Fruit fly (Drosophila melanogaster) whole organism, wandering third instar larva: ENCODE measurements around the gene CG31381.
A peak's percentile ranks its signal among the peaks of the same experiment; 100 is the strongest.

ENCODE experiments used
- Abd-B ChIP-seq: fragments of >200 bp; optimal IDR thresholded peaks from 2 replicates; lab custom pipeline; 2017; ENCODE audit warnings: missing biosample characterization, missing genetic modification characterization
- CG9705 ChIP-seq: fragments of 200-800 bp; sonication (Bioruptor generic); optimal IDR thresholded peaks from 2 replicates; lab custom pipeline; 2018; ENCODE audit warnings: missing biosample characterization, mild to moderate bottlenecking, missing genetic modification characterization
- CrebA ChIP-seq: fragments of 200-800 bp; sonication (Bioruptor generic); optimal IDR thresholded peaks from 2 replicates; lab custom pipeline; 2016; ENCODE audit warnings: missing biosample characterization, mild to moderate bottlenecking, missing genetic modification characterization, borderline replicate concordance
- Dfd ChIP-seq: fragments of >200 bp; optimal IDR thresholded peaks from 2 replicates; lab custom pipeline; 2017; ENCODE audit warnings: missing biosample characterization, missing genetic modification characterization
- Dif ChIP-seq: fragments of 200-275, 200-300 bp; sonication (Bioruptor generic); optimal IDR thresholded peaks from 2 replicates; lab custom pipeline; 2018; ENCODE audit warnings: missing biosample characterization, missing genetic modification characterization; ENCODE audit not compliant: partially characterized antibody
- GATAd ChIP-seq: sonication (Bioruptor generic); optimal IDR thresholded peaks from 2 replicates; lab custom pipeline; 2016; ENCODE audit warnings: missing biosample characterization, missing genetic modification characterization
- HLH106 ChIP-seq: fragments of 200-800 bp; optimal IDR thresholded peaks from 3 replicates; lab custom pipeline; 2019; ENCODE audit warnings: missing biosample characterization, mild to moderate bottlenecking, missing genetic modification characterization, moderate library complexity
- Hr78 ChIP-seq: fragments of >200 bp; optimal IDR thresholded peaks from 2 replicates; lab custom pipeline; 2017; ENCODE audit warnings: missing biosample characterization, missing genetic modification characterization
- Hr83 ChIP-seq: fragments of 200-300 bp; sonication (Bioruptor generic); optimal IDR thresholded peaks from 2 replicates; lab custom pipeline; 2016; ENCODE audit warnings: missing biosample characterization, mild to moderate bottlenecking, missing genetic modification characterization, moderate library complexity; ENCODE audit not compliant: poor library complexity, severe bottlenecking
- Jra ChIP-seq: sonication (Bioruptor generic); optimal IDR thresholded peaks from 2 replicates; lab custom pipeline; 2016; ENCODE audit warnings: missing biosample characterization, missing genetic modification characterization
- Mio ChIP-seq: sonication (Bioruptor generic); optimal IDR thresholded peaks from 2 replicates; lab custom pipeline; 2016; ENCODE audit warnings: missing biosample characterization, missing genetic modification characterization
- Myc ChIP-seq: fragments of >200 bp; optimal IDR thresholded peaks from 2 replicates; lab custom pipeline; 2017
- N ChIP-seq: fragments of >200 bp; optimal IDR thresholded peaks from 2 replicates; lab custom pipeline; 2018; ENCODE audit warnings: missing biosample characterization, missing external identifiers, missing genetic modification characterization
- OdsH ChIP-seq: fragments of 200-800 bp; sonication (Bioruptor generic); optimal IDR thresholded peaks from 2 replicates; lab custom pipeline; 2016; ENCODE audit warnings: missing biosample characterization, mild to moderate bottlenecking, missing genetic modification characterization
- Rel ChIP-seq, 2 experiments: fragments of 200-800 bp; sonication (Bioruptor generic) in 1 of 2; optimal IDR thresholded peaks; 2 replicates in 1 of 2; 3 replicates in 1 of 2; lab custom pipeline; 2016 to 2019; ENCODE audit warnings: mild to moderate bottlenecking in 2 of 2, missing biosample characterization in 2 of 2, missing genetic modification characterization in 2 of 2, moderate library complexity in 1 of 2
- Sp1 ChIP-seq: fragments of 200-800 bp; sonication (Bioruptor generic); optimal IDR thresholded peaks from 3 replicates; lab custom pipeline; 2019; ENCODE audit warnings: missing biosample characterization, mild to moderate bottlenecking, missing genetic modification characterization, moderate library complexity
- Vsx2 ChIP-seq: fragments of 200-300, 225-300 bp; sonication (Bioruptor generic); optimal IDR thresholded peaks from 2 replicates; lab custom pipeline; 2018; ENCODE audit warnings: missing biosample characterization, missing genetic modification characterization; ENCODE audit not compliant: partially characterized antibody
- brk ChIP-seq: fragments of 200-800 bp; sonication (Bioruptor generic); optimal IDR thresholded peaks from 2 replicates; lab custom pipeline; 2016; ENCODE audit warnings: missing biosample characterization, mild to moderate bottlenecking, missing genetic modification characterization
- dl ChIP-seq, 2 experiments: fragments of 175-275, 200-275 bp in 1 of 2; fragments of 200-275 bp in 1 of 2; sonication (Bioruptor generic); optimal IDR thresholded peaks; lab custom pipeline; 2018; ENCODE audit warnings: mild to moderate bottlenecking in 2 of 2, missing biosample characterization in 2 of 2, missing genetic modification characterization in 2 of 2, moderate library complexity in 2 of 2; ENCODE audit not compliant: partially characterized antibody in 2 of 2, insufficient read depth in 1 of 2
- dmrt93B ChIP-seq: fragments of 200-800 bp; sonication (Bioruptor generic); optimal IDR thresholded peaks from 2 replicates; lab custom pipeline; 2018; ENCODE audit warnings: missing biosample characterization, mild to moderate bottlenecking, missing genetic modification characterization
- dsf ChIP-seq: sonication (Bioruptor generic); optimal IDR thresholded peaks from 2 replicates; lab custom pipeline; 2016; ENCODE audit warnings: missing biosample characterization, missing genetic modification characterization, borderline replicate concordance
- ey ChIP-seq: fragments of 200-800 bp; sonication (Bioruptor generic); optimal IDR thresholded peaks from 2 replicates; lab custom pipeline; 2016; ENCODE audit warnings: missing biosample characterization, missing genetic modification characterization
- foxo ChIP-seq, 2 experiments: fragments of 200-800 bp; sonication (Bioruptor generic); optimal IDR thresholded peaks; 2 replicates in 1 of 2; 3 replicates in 1 of 2; lab custom pipeline; 2016 to 2017; ENCODE audit warnings: missing biosample characterization in 2 of 2, missing genetic modification characterization in 2 of 2
- fru ChIP-seq: fragments of 200-800 bp; sonication (Bioruptor generic); optimal IDR thresholded peaks from 3 replicates; lab custom pipeline; 2016; ENCODE audit warnings: missing biosample characterization, mild to moderate bottlenecking, missing genetic modification characterization
- h ChIP-seq: fragments of 200-800 bp; sonication (Bioruptor generic); optimal IDR thresholded peaks from 3 replicates; lab custom pipeline; 2016; ENCODE audit warnings: missing biosample characterization, mild to moderate bottlenecking, missing genetic modification characterization
- lola ChIP-seq: fragments of >200 bp; optimal IDR thresholded peaks from 2 replicates; lab custom pipeline; 2017; ENCODE audit warnings: missing biosample characterization, missing genetic modification characterization
- psq ChIP-seq: fragments of 200-800 bp; sonication (Bioruptor generic); optimal IDR thresholded peaks from 3 replicates; lab custom pipeline; 2017; ENCODE audit warnings: missing biosample characterization, mild to moderate bottlenecking, missing genetic modification characterization, moderate library complexity
- rgr ChIP-seq: fragments of 200-800 bp; sonication (Bioruptor generic); optimal IDR thresholded peaks from 3 replicates; lab custom pipeline; 2016; ENCODE audit warnings: missing biosample characterization, mild to moderate bottlenecking, missing genetic modification characterization
- sage ChIP-seq: fragments of 200-800 bp; sonication (Bioruptor generic); optimal IDR thresholded peaks from 2 replicates; lab custom pipeline; 2016; ENCODE audit warnings: missing biosample characterization, mild to moderate bottlenecking, missing genetic modification characterization
- sv ChIP-seq: fragments of 200-800 bp; sonication (Bioruptor generic); optimal IDR thresholded peaks from 3 replicates; lab custom pipeline; 2016; ENCODE audit warnings: missing biosample characterization, missing genetic modification characterization
- tai ChIP-seq: sonication (Bioruptor generic); optimal IDR thresholded peaks from 2 replicates; lab custom pipeline; 2016; ENCODE audit warnings: missing biosample characterization, missing genetic modification characterization
- usp ChIP-seq: fragments of >200 bp; optimal IDR thresholded peaks from 2 replicates; lab custom pipeline; 2017; ENCODE audit warnings: missing biosample characterization, missing genetic modification characterization
- woc ChIP-seq: sonication (Bioruptor generic); optimal IDR thresholded peaks from 2 replicates; lab custom pipeline; 2016; ENCODE audit warnings: missing biosample characterization, mild to moderate bottlenecking, missing genetic modification characterization

CG31381 gene

DNA sequence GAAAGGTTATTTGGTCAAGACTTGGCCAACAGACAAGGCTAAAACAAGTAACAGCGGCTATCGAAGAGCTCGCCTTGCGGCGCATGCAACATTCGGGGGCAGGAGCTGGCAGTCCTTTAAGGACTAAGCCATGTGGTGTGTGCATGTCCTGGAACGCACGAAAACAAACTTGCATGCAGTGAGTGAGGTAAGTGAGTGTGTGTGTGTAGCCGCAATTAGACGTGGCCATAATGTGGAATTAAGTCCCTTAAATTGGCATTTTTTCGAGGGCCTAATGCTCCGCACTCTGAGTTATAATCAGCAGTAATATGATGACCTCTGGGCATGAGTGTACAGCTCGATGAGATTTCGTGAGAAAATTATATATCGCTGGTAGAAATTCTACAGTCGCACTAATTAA is 43.2 kb upstream of the CG31381 start, which contains the start of gene sosie:
sosie (plus strand) TSS at position 301 of the 400 bp plus-strand sequence.
- TF ChIP-seq CrebA (GFP tag; lab: Kevin White, UChicago) (no peak), h (GFP tag; lab: Kevin White, UChicago) (no peak), lola (no peak), rgr (GFP tag; lab: Kevin White, UChicago) (no peak), Dif (GFP tag; lab: Kevin White, UChicago) (no peak), usp (GFP tag; lab: Kevin White, UChicago) (no peak), tai (GFP tag; lab: Kevin White, UChicago) (no peak), Jra (GFP tag; lab: Kevin White, UChicago) (no peak), N (GFP tag; lab: Kevin White, UChicago) (no peak), foxo (GFP tag; optimal IDR thresholded peaks at IDR 0.05; lab: Kevin White, UChicago) (no peak), ey (GFP tag; lab: Kevin White, UChicago) (no peak), Sp1 (no peak), Vsx2 (GFP tag; lab: Kevin White, UChicago) (no peak), Abd-B (GFP tag; lab: Kevin White, UChicago) (no peak), psq (GFP tag; lab: Kevin White, UChicago) (no peak)

- TF ChIP-seq Myc (lab: Kevin White, UChicago) = no peak
- TF ChIP-seq rgr (GFP tag; lab: Kevin White, UChicago) = no peak
- TF ChIP-seq sv (GFP tag; lab: Kevin White, UChicago) = no peak
- no peak for TF ChIP-seq woc (GFP tag; lab: Kevin White, UChicago)
- TF ChIP-seq Dif (GFP tag; lab: Kevin White, UChicago) = no peak
- no peak for TF ChIP-seq HLH106
Observed at dm6 chr3R:24841063-24841462, 35.8 kb upstream of the CG31381 start, which contains the start of gene CG33658. Gene CG33658 (minus strand): TSS chr3R:24841163.

DNA sequence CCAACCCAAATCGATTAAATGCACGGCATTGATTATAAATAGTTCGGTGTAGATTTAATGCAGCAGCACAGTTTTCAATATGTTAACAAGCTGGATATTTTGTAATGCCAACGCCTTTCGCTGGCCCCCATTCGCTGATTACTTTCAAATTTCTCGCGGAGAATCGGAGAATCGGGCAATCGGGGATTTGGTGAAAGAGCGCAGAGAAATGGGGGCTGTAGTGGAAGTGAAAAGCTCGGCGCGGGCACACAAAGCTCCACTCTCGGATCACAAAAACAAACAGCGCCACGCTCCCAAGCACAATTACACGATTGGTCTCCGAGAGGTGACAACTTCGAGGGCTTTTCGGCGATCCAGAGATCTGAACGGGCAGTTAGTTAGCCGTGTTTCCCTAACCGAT is 35.2 kb upstream of the CG31381 start, which contains the start of gene Esp:
Esp (plus strand) TSS at position 301 of the 400 bp plus-strand sequence.
- no peak for TF ChIP-seq brk (GFP tag; lab: Kevin White, UChicago)

- TF ChIP-seq Dif (GFP tag; lab: Kevin White, UChicago) (no peak), Hr78 (no peak), Mio (GFP tag; lab: Kevin White, UChicago) (no peak), h (GFP tag; lab: Kevin White, UChicago) (no peak), sage (GFP tag; lab: Kevin White, UChicago) (no peak)
Observed at dm6 chr3R:24845148-24845547, 31.7 kb upstream of the CG31381 start.

DNA sequence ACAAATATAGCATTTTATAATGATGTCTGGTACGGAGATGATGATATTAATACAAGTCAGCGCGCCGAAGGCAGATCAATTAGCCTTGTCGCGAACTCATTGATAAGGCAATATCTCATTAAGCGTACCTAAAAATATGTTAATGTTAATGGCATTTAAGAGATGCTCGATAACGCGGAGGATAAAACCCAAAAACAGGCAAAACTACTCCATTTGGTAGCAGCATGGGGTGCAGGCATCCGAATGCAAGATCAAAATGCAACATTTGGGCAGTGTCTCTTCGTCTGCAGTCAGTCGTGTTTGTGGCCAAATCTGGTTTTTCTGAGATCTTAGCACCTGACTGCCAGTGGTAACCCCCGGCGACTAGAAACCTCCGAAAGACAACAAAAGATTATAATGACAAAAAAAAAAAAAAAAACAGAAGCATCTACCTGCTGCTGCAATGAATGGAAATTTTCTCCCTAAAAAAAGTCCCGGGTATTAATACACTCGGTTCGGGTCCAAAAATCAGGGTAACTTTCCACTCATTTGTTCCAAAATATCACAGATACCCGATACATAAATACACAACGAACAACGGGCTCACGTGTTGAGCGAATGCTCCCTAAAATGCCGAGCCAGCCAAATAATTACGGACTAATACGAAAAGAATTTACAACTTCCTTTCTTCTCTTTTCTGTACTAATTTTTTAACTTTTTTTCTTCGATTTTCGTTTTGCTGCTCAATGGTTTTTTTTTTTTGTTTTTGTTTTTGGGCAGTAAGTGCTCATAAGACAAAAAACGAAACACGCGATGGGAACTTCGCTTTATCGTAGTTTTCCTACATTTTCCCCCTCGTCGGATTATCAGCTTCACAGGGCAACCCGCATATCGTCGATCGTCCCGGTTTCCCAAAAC is 30.6 kb upstream of the CG31381 start:
- TF ChIP-seq tai (GFP tag; lab: Kevin White, UChicago) (no peak), lola (no peak), Jra (GFP tag; lab: Kevin White, UChicago) (no peak), Mio (GFP tag; lab: Kevin White, UChicago) (no peak), CG9705 (GFP tag; lab: Kevin White, UChicago) (no peak), Rel (GFP tag; optimal IDR thresholded peaks at IDR 0.05; lab: Kevin White, UChicago) (no peak), Rel (tag; optimal IDR thresholded peaks at IDR 0.05; lab: Kevin White, UChicago) (peak; percentile 52), Sp1 (no peak)

DNA sequence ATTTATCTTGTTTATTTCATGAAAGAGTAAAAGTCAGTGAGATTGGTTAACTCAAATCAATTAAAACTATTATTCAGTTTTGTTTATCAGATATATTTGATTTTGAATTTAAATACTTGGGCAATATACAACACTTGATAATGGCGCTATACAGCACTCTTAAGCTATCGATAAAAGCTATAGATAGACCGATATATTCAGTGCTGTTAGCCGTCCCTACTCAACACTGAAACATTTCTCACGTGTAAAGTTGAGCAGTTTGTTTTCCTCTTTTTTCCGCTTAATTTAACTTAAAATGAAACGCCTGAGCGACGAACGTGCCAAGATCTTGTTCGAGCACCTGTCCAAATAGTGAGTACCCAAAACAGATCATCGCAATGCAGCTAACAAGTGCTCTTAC is 26.4 kb upstream of the CG31381 start, which contains the start of gene CG7006:
CG7006 (plus strand) TSS at position 208 of the 400 bp plus-strand sequence.
- peak; percentile 74 for TF ChIP-seq CG9705 (GFP tag; lab: Kevin White, UChicago)
- TF ChIP-seq CrebA (GFP tag; lab: Kevin White, UChicago) = no peak
- TF ChIP-seq Myc (lab: Kevin White, UChicago) = peak; percentile 63
- peak; percentile 71 for TF ChIP-seq OdsH (GFP tag; lab: Kevin White, UChicago)
- peak; percentile 85 for TF ChIP-seq h (GFP tag; lab: Kevin White, UChicago)
- peak; percentile 69 for TF ChIP-seq HLH106
- TF ChIP-seq Hr83 (GFP tag; lab: Kevin White, UChicago) = peak; percentile 98
- peak; percentile 54 for TF ChIP-seq dmrt93B
- TF ChIP-seq sage (GFP tag; lab: Kevin White, UChicago) = no peak
- no peak for TF ChIP-seq dl (GFP tag; optimal IDR thresholded peaks at IDR 0.05; lab: Kevin White, UChicago; ENCODE audit: insufficient read depth in 1 of 2, partially characterized antibody in 2 of 2)
- TF ChIP-seq usp (GFP tag; lab: Kevin White, UChicago) = no peak
- peak in 1 of 2 experiments; percentile 88 for TF ChIP-seq foxo (GFP tag; optimal IDR thresholded peaks at IDR 0.05; lab: Kevin White, UChicago)
- TF ChIP-seq Jra (GFP tag; lab: Kevin White, UChicago) = peak; percentile 89
- TF ChIP-seq fru (GFP tag; lab: Kevin White, UChicago) = no peak
- no peak for TF ChIP-seq Hr78
- TF ChIP-seq GATAd (GFP tag; lab: Kevin White, UChicago) = peak; percentile 46
- TF ChIP-seq sv (GFP tag; lab: Kevin White, UChicago) = peak; percentile 78
- no peak for TF ChIP-seq woc (GFP tag; lab: Kevin White, UChicago)
- TF ChIP-seq Dfd = no peak
- peak; percentile 76 for TF ChIP-seq dsf (GFP tag; lab: Kevin White, UChicago)
- TF ChIP-seq psq (GFP tag; lab: Kevin White, UChicago) = peak; percentile 74
- TF ChIP-seq ey (GFP tag; lab: Kevin White, UChicago) = peak; percentile 74
- TF ChIP-seq Mio (GFP tag; lab: Kevin White, UChicago) = peak; percentile 2
- peak; percentile 89 for TF ChIP-seq rgr (GFP tag; lab: Kevin White, UChicago)
